Worm (Caenorhabditis elegans) whole organism, L3 larva: ENCODE measurements around the gene grd-10.

Source experiments
- R02D3.7 ChIP-seq: fragments of 150-350 bp; optimal IDR thresholded peaks from 2 replicates; lab custom pipeline; 2014; ENCODE audit warnings: missing biosample characterization, missing genetic modification characterization
- ZK546.5 ChIP-seq: sonication (generic microtip); optimal IDR thresholded peaks from 2 replicates; lab custom pipeline; 2017; ENCODE audit warnings: missing biosample characterization, missing genetic modification characterization
- aly-2 ChIP-seq: fragments of 150-350 bp; optimal IDR thresholded peaks from 2 replicates; lab custom pipeline; 2014; ENCODE audit warnings: missing biosample characterization, missing genetic modification characterization
- ama-1 ChIP-seq: fragments of 150-350 bp; optimal IDR thresholded peaks from 2 replicates; lab custom pipeline; 2018
- ceh-16 ChIP-seq: sonication (generic microtip); optimal IDR thresholded peaks from 2 replicates; lab custom pipeline; 2017; ENCODE audit warnings: missing biosample characterization, missing genetic modification characterization
- ceh-28 ChIP-seq: fragments of 150-350 bp; optimal IDR thresholded peaks from 2 replicates; lab custom pipeline; 2014; ENCODE audit warnings: missing biosample characterization, missing genetic modification reagents, missing genetic modification characterization
- ceh-82 ChIP-seq: fragments of 150-350 bp; optimal IDR thresholded peaks from 2 replicates; lab custom pipeline; 2014; ENCODE audit warnings: missing biosample characterization, missing genetic modification characterization
- egl-27 ChIP-seq: sonication (generic microtip); optimal IDR thresholded peaks from 4 replicates; lab custom pipeline; 2017; ENCODE audit warnings: missing biosample characterization, missing genetic modification reagents, missing genetic modification characterization
- egl-5 ChIP-seq: fragments of 150-350 bp; optimal IDR thresholded peaks from 2 replicates; lab custom pipeline; 2017; ENCODE audit warnings: missing biosample characterization, missing genetic modification reagents, missing genetic modification characterization, inconsistent platforms
- elt-1 ChIP-seq: fragments of 150-350 bp; optimal IDR thresholded peaks from 2 replicates; lab custom pipeline; 2014; ENCODE audit warnings: missing biosample characterization, missing genetic modification characterization
- elt-2 ChIP-seq: sonication (generic microtip); optimal IDR thresholded peaks from 2 replicates; lab custom pipeline; 2016; ENCODE audit warnings: missing genetic modification reagents, mild to moderate bottlenecking, missing genetic modification characterization, missing compliant biosample characterization
- elt-3 ChIP-seq, 3 experiments: fragments of 150-350 bp in 1 of 3; sonication (generic microtip) in 2 of 3; optimal IDR thresholded peaks; 2 replicates in 2 of 3; 4 replicates in 1 of 3; lab custom pipeline; 2014 to 2017; ENCODE audit warnings: missing biosample characterization in 3 of 3, missing genetic modification characterization in 3 of 3
- eor-1 ChIP-seq, 2 experiments: fragments of 150-350 bp; optimal IDR thresholded peaks; 2 replicates each; lab custom pipeline; 2014 to 2018; ENCODE audit warnings: missing biosample characterization in 2 of 2, missing genetic modification characterization in 2 of 2
- fos-1 ChIP-seq: fragments of 150-350 bp; optimal IDR thresholded peaks from 2 replicates; lab custom pipeline; 2014; ENCODE audit warnings: missing biosample characterization, missing genetic modification characterization
- jun-1 ChIP-seq: fragments of 150-350 bp; optimal IDR thresholded peaks from 2 replicates; lab custom pipeline; 2014; ENCODE audit warnings: missing biosample characterization, missing genetic modification reagents, missing genetic modification characterization
- lin-15B ChIP-seq: fragments of 150-350 bp; optimal IDR thresholded peaks from 2 replicates; lab custom pipeline; 2014; ENCODE audit warnings: missing biosample characterization, missing genetic modification characterization
- lin-39 ChIP-seq: fragments of 150-350 bp; optimal IDR thresholded peaks from 2 replicates; lab custom pipeline; 2018; ENCODE audit warnings: missing biosample characterization, missing genetic modification reagents, missing genetic modification characterization
- lsy-12 ChIP-seq: sonication (generic microtip); optimal IDR thresholded peaks from 2 replicates; lab custom pipeline; 2016; ENCODE audit warnings: mild to moderate bottlenecking, missing genetic modification characterization, missing compliant biosample characterization
- mml-1 ChIP-seq: fragments of 150-350 bp; sonication (generic microtip); optimal IDR thresholded peaks from 3 replicates; lab custom pipeline; 2014; ENCODE audit warnings: missing biosample characterization, missing genetic modification characterization
- nhr-11 ChIP-seq: fragments of 150-350 bp; optimal IDR thresholded peaks from 2 replicates; lab custom pipeline; 2014; ENCODE audit warnings: missing biosample characterization, missing genetic modification characterization
- nhr-12 ChIP-seq: fragments of 150-350 bp; optimal IDR thresholded peaks from 2 replicates; lab custom pipeline; 2014; ENCODE audit warnings: missing biosample characterization, missing genetic modification characterization
- nhr-237 ChIP-seq: fragments of 150-350 bp; optimal IDR thresholded peaks from 2 replicates; lab custom pipeline; 2014; ENCODE audit warnings: missing biosample characterization, missing genetic modification characterization
- nhr-43 ChIP-seq: sonication (generic microtip); optimal IDR thresholded peaks from 2 replicates; lab custom pipeline; 2016; ENCODE audit warnings: mild to moderate bottlenecking, missing genetic modification characterization, missing compliant biosample characterization; ENCODE audit not compliant: poor library complexity, severe bottlenecking
- nhr-76 ChIP-seq: fragments of 150-350 bp; sonication (generic microtip); optimal IDR thresholded peaks from 5 replicates; lab custom pipeline; 2014; ENCODE audit warnings: missing biosample characterization, missing genetic modification characterization
- nhr-77 ChIP-seq: fragments of 150-350 bp; optimal IDR thresholded peaks from 2 replicates; lab custom pipeline; 2014; ENCODE audit warnings: missing biosample characterization, missing genetic modification characterization
- pqm-1 ChIP-seq: fragments of 150-350 bp; optimal IDR thresholded peaks from 2 replicates; lab custom pipeline; 2017; ENCODE audit warnings: missing biosample characterization, missing genetic modification characterization, inconsistent platforms
- sea-2 ChIP-seq: fragments of 150-350 bp; sonication (generic microtip); optimal IDR thresholded peaks from 4 replicates; lab custom pipeline; 2014; ENCODE audit warnings: missing biosample characterization, missing genetic modification reagents, missing genetic modification characterization
- skn-1 ChIP-seq: fragments of 150-350 bp; optimal IDR thresholded peaks from 2 replicates; lab custom pipeline; 2014; ENCODE audit warnings: missing biosample characterization, missing genetic modification characterization
- snpc-4 ChIP-seq: fragments of 150-350 bp; optimal IDR thresholded peaks from 2 replicates; lab custom pipeline; 2014; ENCODE audit warnings: missing biosample characterization, missing genetic modification characterization
- tbx-2 ChIP-seq: sonication (generic microtip); optimal IDR thresholded peaks from 2 replicates; lab custom pipeline; 2016; ENCODE audit warnings: mild to moderate bottlenecking, missing genetic modification characterization, missing compliant biosample characterization
- unc-39 ChIP-seq: sonication (generic microtip); optimal IDR thresholded peaks from 4 replicates; lab custom pipeline; 2017; ENCODE audit warnings: missing biosample characterization, missing genetic modification characterization
- ztf-11 ChIP-seq: fragments of 150-350 bp; optimal IDR thresholded peaks from 2 replicates; lab custom pipeline; 2014; ENCODE audit warnings: missing biosample characterization, missing genetic modification characterization
- ztf-4 ChIP-seq: fragments of 150-350 bp; optimal IDR thresholded peaks from 2 replicates; lab custom pipeline; 2014; ENCODE audit warnings: missing biosample characterization, missing genetic modification characterization

grd-10 gene

DNA sequence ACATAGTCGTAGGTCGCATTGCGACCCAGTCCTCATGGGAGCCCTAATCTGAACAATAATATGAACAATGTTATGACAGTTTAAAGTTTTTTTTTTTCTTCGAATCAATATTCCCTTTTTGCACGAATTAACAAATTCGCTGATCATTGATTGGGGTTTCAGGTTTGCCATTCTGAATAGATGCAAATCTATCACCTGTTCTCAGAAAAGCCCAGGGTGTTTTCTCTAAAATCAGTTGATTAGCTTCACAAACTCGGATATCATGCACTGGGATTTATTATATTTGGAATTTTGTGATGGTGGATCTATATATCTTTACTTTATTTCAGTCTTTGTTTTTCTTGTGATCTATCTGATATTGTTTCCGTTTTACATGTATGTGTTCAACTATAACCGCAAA is 12.5 kb downstream of the grd-10 start, which contains the start of gene srz-23:
Gene srz-23 (plus strand): TSS at position 263 of the 400 bp plus-strand sequence.
- no peak for TF ChIP-seq nhr-76 (tag; lab: Kevin White, UChicago)
- no peak for TF ChIP-seq nhr-12 (tag; lab: Kevin White, UChicago)
- TF ChIP-seq ama-1 (lab: Kevin White, UChicago) = no peak
- no peak for TF ChIP-seq nhr-11 (tag; lab: Kevin White, UChicago)
- TF ChIP-seq sea-2 (GFP tag; lab: Kevin White, UChicago) = no peak

DNA sequence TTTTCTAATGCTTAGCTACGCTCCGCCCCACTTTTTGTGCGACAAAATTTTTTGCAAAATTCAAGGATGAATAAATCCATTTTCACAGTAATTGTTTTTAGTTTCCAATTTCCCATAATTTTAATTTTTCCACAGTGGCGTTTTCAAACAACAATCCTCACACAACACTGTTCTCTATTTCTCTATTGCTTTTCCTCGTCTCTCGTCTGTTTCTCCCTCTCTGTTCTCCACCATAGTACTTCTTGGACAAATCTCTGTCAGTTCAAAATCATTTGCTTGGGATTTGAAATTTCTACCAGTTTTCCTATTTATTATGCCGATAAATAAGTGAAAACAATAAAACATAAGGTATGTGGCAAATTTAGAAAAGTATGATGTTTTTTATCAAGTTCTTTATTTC is 22.4 kb downstream of the grd-10 start, which contains the start of gene F58E2.4:
Gene F58E2.4 (plus strand): TSS at position 134 of the 400 bp plus-strand sequence.
- TF ChIP-seq mml-1 (no peak), R02D3.7 (tag; lab: Kevin White, UChicago) (no peak), ZK546.5 (no peak), unc-39 (tag; lab: Kevin White, UChicago) (no peak), elt-3 (tag; optimal IDR thresholded peaks at IDR 0.05; lab: Kevin White, UChicago) (no peak), jun-1 (tag; lab: Kevin White, UChicago) (no peak), ceh-82 (tag; lab: Kevin White, UChicago) (no peak), egl-5 (no peak), tbx-2 (tag; lab: Kevin White, UChicago) (no peak), eor-1 (tag; optimal IDR thresholded peaks at IDR 0.05; lab: Kevin White, UChicago) (no peak), fos-1 (tag; lab: Kevin White, UChicago) (no peak)

DNA sequence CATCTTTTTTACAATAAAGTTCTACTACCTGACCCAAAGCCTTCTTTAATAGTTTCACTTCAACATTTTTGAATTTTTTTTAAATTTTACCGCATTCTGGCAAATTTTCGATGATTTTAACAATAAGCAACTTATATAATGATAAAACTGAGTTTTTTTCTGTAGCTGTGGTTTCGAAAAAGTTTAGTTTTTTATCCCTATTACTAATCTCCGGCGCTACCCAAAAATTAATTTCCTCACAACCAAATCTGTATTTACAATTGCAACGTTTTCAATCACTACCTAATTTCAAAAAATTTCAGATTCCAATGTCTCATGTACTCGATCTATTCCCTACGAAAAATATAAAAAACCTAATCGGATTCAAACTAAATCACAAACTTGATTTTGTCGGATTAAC is 26.3 kb downstream of the grd-10 start, which contains the start of gene F58E2.3:
Gene F58E2.3 (plus strand): TSS at position 301 of the 400 bp plus-strand sequence.
- no peak for TF ChIP-seq ztf-11 (tag; lab: Kevin White, UChicago)
- no peak for TF ChIP-seq jun-1 (tag; lab: Kevin White, UChicago)
- TF ChIP-seq lin-15B = no peak
- no peak for TF ChIP-seq skn-1 (tag; lab: Kevin White, UChicago)
- no peak for TF ChIP-seq elt-1 (tag; lab: Kevin White, UChicago)
- TF ChIP-seq nhr-43 (tag; lab: Kevin White, UChicago) = no peak
- TF ChIP-seq aly-2 (tag; lab: Kevin White, UChicago) = no peak
- TF ChIP-seq elt-3 (tag; optimal IDR thresholded peaks at IDR 0.05; lab: Kevin White, UChicago) = no peak

ce11 chrIV:3467751-3468150 is 26.9 kb downstream of the grd-10 start:
- TF ChIP-seq ztf-11 (tag; lab: Kevin White, UChicago) (no peak), ZK546.5 (no peak), ceh-16 (tag; lab: Kevin White, UChicago) (no peak), lsy-12 (tag; lab: Kevin White, UChicago) (no peak), ceh-28 (tag; lab: Kevin White, UChicago) (no peak), mml-1 (no peak), jun-1 (tag; lab: Kevin White, UChicago) (no peak), lin-39 (tag; lab: Kevin White, UChicago) (no peak), nhr-43 (tag; lab: Kevin White, UChicago) (no peak), snpc-4 (tag; lab: Kevin White, UChicago) (no peak), pqm-1 (no peak), elt-2 (tag; lab: Kevin White, UChicago) (no peak), nhr-11 (tag; lab: Kevin White, UChicago) (no peak), egl-27 (no peak), ztf-4 (no peak)
- TF ChIP-seq, all 47 proteins: peak for 0

ce11 chrIV:3469742-3470141 is 28.9 kb downstream of the grd-10 start, which contains the start of gene F58E2.2:
TSS of gene F58E2.2 (plus strand) at chrIV:3470042.
- no peak for TF ChIP-seq eor-1 (tag; optimal IDR thresholded peaks at IDR 0.05; lab: Kevin White, UChicago)
- no peak for TF ChIP-seq tbx-2 (tag; lab: Kevin White, UChicago)
- TF ChIP-seq nhr-76 (tag; lab: Kevin White, UChicago) = no peak
- TF ChIP-seq egl-5 = no peak
- no peak for TF ChIP-seq elt-1 (tag; lab: Kevin White, UChicago)
- no peak for TF ChIP-seq nhr-11 (tag; lab: Kevin White, UChicago)
- TF ChIP-seq nhr-43 (tag; lab: Kevin White, UChicago) = no peak
- no peak for TF ChIP-seq nhr-12 (tag; lab: Kevin White, UChicago)
- no peak for TF ChIP-seq pqm-1
- TF ChIP-seq sea-2 (GFP tag; lab: Kevin White, UChicago) = no peak
- TF ChIP-seq elt-2 (tag; lab: Kevin White, UChicago) = no peak
- TF ChIP-seq nhr-77 = no peak
- no peak for TF ChIP-seq nhr-237
